Worm (Caenorhabditis elegans): ENCODE measurements around the gene spp-3.
A peak's percentile ranks its signal among the peaks of the same experiment; 100 is the strongest.

The spp-3 gene

DNA sequence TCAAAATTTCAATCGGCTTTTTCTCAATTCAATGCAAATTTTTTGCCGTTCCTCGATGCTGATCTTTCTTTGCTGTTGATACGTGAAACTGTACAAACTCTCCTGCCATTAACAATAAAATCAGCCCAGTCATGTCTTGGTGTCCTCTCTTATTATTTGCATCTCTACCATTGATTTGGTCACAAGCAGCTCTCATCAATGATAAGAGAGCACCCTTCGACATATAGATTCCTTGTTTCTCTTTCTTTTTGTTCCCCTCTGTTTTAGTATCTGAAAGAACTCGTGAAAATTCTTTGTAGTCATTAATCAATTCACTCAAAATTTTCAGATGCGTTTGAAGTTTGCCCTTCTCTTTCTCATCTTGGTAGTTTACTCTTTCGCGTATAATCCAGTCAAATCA, 23.3 kb downstream of the spp-3 start, which contains the start of gene lron-7:
TSS of gene lron-7 (plus strand) at position 323 of the 400 bp plus-strand sequence.
- no peak for TF ChIP-seq B0310.2 (tag; optimal IDR thresholded peaks at IDR 0.05)
- TF ChIP-seq tra-4 (tag; optimal IDR thresholded peaks at IDR 0.05) = no peak
- no peak for TF ChIP-seq flt-1 (GFP tag; IDR thresholded peaks at IDR 0.05)
- no peak for TF ChIP-seq ceh-36 (tag; optimal IDR thresholded peaks at IDR 0.05)

DNA sequence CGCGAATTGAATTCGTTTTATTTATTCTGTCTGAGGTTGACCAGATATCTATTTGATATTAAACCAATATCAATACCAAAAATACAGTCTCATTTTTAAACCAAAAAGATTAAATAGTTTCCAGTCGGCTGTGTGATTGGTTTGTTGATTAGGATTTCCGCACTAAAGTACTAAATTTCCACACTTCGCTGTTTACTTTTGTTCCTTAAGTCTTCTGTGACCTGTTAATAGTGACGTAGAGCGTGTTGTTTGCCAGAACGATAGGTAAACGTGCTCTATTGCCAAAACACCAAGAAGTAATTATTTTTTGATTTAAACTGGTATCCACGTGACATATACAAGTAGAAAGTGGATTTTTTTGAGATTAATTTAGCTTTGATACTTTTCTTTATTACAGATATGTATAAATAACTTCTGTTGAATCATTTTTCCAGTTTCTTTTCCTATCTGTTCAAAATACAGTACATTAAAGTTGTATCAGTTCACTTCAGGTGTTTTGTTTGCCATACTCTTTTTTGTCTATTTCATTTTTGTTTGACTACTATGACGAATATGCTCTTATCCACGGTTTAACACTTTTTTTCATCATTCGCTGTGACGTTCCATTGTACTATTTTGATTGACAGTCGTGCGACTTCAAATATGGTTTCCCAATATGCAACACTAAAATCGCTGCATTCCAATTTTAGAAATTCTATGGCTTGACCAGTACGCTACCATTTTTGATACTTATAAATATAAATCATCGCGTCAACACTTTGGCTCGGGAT, 24.1 kb downstream of the spp-3 start:
- no peak for TF ChIP-seq pes-1 (GFP tag; IDR thresholded peaks at IDR 0.05)
- no peak for TF ChIP-seq ceh-36 (tag; optimal IDR thresholded peaks at IDR 0.05)
- TF ChIP-seq tbx-37 (GFP tag; conservative IDR thresholded peaks at IDR 0.05) = no peak
- TF ChIP-seq tbx-11 (GFP tag; IDR thresholded peaks at IDR 0.05) = no peak
- no peak for TF ChIP-seq sea-1 (GFP tag; conservative IDR thresholded peaks at IDR 0.05)
- TF ChIP-seq tra-4 (tag; optimal IDR thresholded peaks at IDR 0.05) = no peak

DNA sequence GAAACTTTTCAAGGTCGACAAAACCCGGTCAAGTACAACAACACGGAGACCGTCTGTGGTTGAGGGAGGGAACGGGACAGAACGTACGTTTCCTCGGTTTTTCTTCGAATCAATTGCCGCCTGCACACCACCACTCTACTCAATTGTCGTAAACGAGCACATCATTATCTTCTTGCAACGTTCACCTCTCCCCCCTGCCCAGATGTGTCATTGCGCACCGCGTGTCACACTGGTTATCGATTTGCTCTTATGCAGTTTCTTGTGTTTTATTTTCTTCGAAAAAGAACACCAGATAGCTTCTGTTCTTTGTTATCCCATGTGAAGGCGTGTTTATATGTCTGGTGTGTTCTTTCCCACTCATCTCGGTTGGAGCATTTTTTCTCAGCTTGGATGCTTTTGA, 25.6 kb downstream of the spp-3 start:
- TF ChIP-seq ceh-13 (GFP tag; optimal IDR thresholded peaks at IDR 0.05) = no peak
- no peak for TF ChIP-seq aly-1 (tag; optimal IDR thresholded peaks at IDR 0.05)
- no peak for TF ChIP-seq tbx-37 (GFP tag; conservative IDR thresholded peaks at IDR 0.05)
- no peak for TF ChIP-seq B0310.2 (tag; optimal IDR thresholded peaks at IDR 0.05)
- no peak for TF ChIP-seq tbx-11 (GFP tag; IDR thresholded peaks at IDR 0.05)
- no peak for TF ChIP-seq pes-1 (GFP tag; IDR thresholded peaks at IDR 0.05)
- no peak for TF ChIP-seq tra-4 (tag; optimal IDR thresholded peaks at IDR 0.05)
- TF ChIP-seq F13C5.2 (tag; optimal IDR thresholded peaks at IDR 0.05) = no peak
- no peak for TF ChIP-seq ama-1 (optimal IDR thresholded peaks at IDR 0.05)
- TF ChIP-seq sea-1 (GFP tag; conservative IDR thresholded peaks at IDR 0.05) = no peak
- no peak for TF ChIP-seq scrt-1 (GFP tag; IDR thresholded peaks at IDR 0.05)
- TF ChIP-seq ceh-36 (tag; optimal IDR thresholded peaks at IDR 0.05) = no peak
- no peak for TF ChIP-seq flt-1 (GFP tag; IDR thresholded peaks at IDR 0.05)
- TF ChIP-seq hnd-1 (tag; optimal IDR thresholded peaks at IDR 0.05) = no peak
- no peak for TF ChIP-seq hmbx-1 (tag; optimal IDR thresholded peaks at IDR 0.05)
- no peak for TF ChIP-seq ets-7 (tag; optimal IDR thresholded peaks at IDR 0.05)
- no peak for TF ChIP-seq hmg-4 (GFP tag; optimal IDR thresholded peaks at IDR 0.05)

DNA sequence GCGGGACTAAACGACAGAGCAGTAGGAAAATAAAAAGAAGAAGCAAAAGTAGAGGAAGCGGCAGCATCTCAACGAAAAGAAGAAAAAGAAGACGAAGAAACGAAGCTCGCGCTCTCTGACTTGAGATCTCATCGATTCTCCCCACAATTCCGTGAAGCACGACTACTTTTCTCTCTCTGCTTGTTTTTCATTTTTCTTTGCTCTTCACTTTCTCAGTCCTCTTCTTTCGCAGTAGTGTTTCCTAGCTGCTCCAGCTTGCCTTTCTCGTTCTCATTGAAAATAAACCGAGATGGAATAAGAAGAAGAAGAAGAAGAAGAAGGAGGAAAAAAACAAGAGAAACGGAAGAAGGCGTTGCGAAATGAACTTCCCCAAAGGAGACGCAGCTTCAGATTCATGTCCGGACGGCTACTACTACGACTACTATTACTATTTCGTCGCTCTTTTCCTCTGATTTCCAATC, 30.4 kb downstream of the spp-3 start:
- TF ChIP-seq flt-1 (GFP tag; IDR thresholded peaks at IDR 0.05) (no peak), B0310.2 (tag; optimal IDR thresholded peaks at IDR 0.05) (no peak), hmg-4 (GFP tag; optimal IDR thresholded peaks at IDR 0.05) (no peak), aly-1 (tag; optimal IDR thresholded peaks at IDR 0.05) (no peak)

- TF ChIP-seq tbx-37 (GFP tag; conservative IDR thresholded peaks at IDR 0.05) = no peak
- TF ChIP-seq ets-7 (tag; optimal IDR thresholded peaks at IDR 0.05) = no peak
- no peak for TF ChIP-seq hmg-4 (GFP tag; optimal IDR thresholded peaks at IDR 0.05)
- no peak for TF ChIP-seq tra-4 (tag; optimal IDR thresholded peaks at IDR 0.05)
- no peak for TF ChIP-seq aly-1 (tag; optimal IDR thresholded peaks at IDR 0.05)
- TF ChIP-seq pes-1 (GFP tag; IDR thresholded peaks at IDR 0.05) = no peak
- no peak for TF ChIP-seq scrt-1 (GFP tag; IDR thresholded peaks at IDR 0.05)
- TF ChIP-seq ceh-13 (GFP tag; optimal IDR thresholded peaks at IDR 0.05) = no peak
- TF ChIP-seq hnd-1 (tag; optimal IDR thresholded peaks at IDR 0.05) = no peak
- TF ChIP-seq hmbx-1 (tag; optimal IDR thresholded peaks at IDR 0.05) = no peak
- no peak for TF ChIP-seq F13C5.2 (tag; optimal IDR thresholded peaks at IDR 0.05)
- no peak for TF ChIP-seq ama-1 (optimal IDR thresholded peaks at IDR 0.05)
- TF ChIP-seq B0310.2 (tag; optimal IDR thresholded peaks at IDR 0.05) = no peak
- TF ChIP-seq flt-1 (GFP tag; IDR thresholded peaks at IDR 0.05) = no peak
- TF ChIP-seq tbx-11 (GFP tag; IDR thresholded peaks at IDR 0.05) = no peak
- TF ChIP-seq sea-1 (GFP tag; conservative IDR thresholded peaks at IDR 0.05) = no peak
- TF ChIP-seq ceh-36 (tag; optimal IDR thresholded peaks at IDR 0.05) = no peak
Observed at ce11 chrX:7283136-7283535, 32.0 kb downstream of the spp-3 start.

DNA sequence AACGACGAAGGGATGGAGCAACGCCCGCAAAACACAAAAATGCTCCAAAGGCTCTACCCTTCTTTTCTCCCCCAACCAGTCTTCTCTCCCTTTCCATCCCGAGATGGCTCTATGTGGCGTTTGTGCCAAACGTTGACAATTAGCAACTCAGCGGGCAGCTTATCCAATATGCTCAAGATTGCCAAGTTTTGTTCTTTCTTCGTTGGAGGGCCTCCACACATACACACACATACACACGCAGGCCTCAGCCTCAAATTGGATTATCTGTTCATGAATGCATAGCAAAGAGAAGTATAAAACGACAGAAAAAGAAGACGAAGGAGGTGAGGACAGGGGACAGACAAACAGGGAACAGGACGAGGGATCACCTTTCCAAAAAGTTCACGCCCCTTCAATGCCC, 33.8 kb downstream of the spp-3 start:
- TF ChIP-seq hmg-4 (GFP tag; optimal IDR thresholded peaks at IDR 0.05) = peak; percentile 17
- TF ChIP-seq tra-4 (tag; optimal IDR thresholded peaks at IDR 0.05) = no peak

- no peak for TF ChIP-seq sea-1 (GFP tag; conservative IDR thresholded peaks at IDR 0.05)
- no peak for TF ChIP-seq aly-1 (tag; optimal IDR thresholded peaks at IDR 0.05)
- TF ChIP-seq scrt-1 (GFP tag; IDR thresholded peaks at IDR 0.05) = no peak
- no peak for TF ChIP-seq ets-7 (tag; optimal IDR thresholded peaks at IDR 0.05)
- TF ChIP-seq F13C5.2 (tag; optimal IDR thresholded peaks at IDR 0.05) = no peak
- TF ChIP-seq flt-1 (GFP tag; IDR thresholded peaks at IDR 0.05) = no peak
- TF ChIP-seq pes-1 (GFP tag; IDR thresholded peaks at IDR 0.05) = no peak
- no peak for TF ChIP-seq ama-1 (optimal IDR thresholded peaks at IDR 0.05)
- TF ChIP-seq tra-4 (tag; optimal IDR thresholded peaks at IDR 0.05) = no peak
- TF ChIP-seq ceh-13 (GFP tag; optimal IDR thresholded peaks at IDR 0.05) = no peak
- no peak for TF ChIP-seq ceh-36 (tag; optimal IDR thresholded peaks at IDR 0.05)
- no peak for TF ChIP-seq tbx-37 (GFP tag; conservative IDR thresholded peaks at IDR 0.05)
- TF ChIP-seq tbx-11 (GFP tag; IDR thresholded peaks at IDR 0.05) = no peak
- no peak for TF ChIP-seq hmbx-1 (tag; optimal IDR thresholded peaks at IDR 0.05)
Observed at ce11 chrX:7279671-7280389, 35.3 kb downstream of the spp-3 start, which contains the start of gene unc-10. unc-10 (minus strand) TSS chrX:7280322.

DNA sequence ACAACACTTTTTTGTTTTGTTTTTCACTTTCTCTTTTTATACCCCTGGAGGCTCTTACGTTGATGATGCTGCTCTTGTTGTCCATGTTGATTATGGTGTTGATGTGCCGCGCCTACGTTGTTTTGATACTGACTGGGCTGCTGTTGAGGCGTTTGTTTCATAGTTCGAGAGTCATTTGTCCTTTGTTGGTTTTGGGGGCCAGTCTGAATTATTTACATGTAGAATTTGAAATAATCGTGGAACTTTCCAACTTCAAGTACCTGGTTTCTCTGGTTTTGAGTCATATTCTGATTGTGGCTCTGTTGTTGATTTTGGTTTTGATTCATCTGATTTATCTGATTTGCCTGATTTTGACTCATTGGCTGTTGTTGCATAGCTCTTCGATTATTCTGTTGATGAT, 37.1 kb downstream of the spp-3 start:
- TF ChIP-seq pes-1 (GFP tag; IDR thresholded peaks at IDR 0.05) = no peak
- TF ChIP-seq ets-7 (tag; optimal IDR thresholded peaks at IDR 0.05) = no peak
- TF ChIP-seq scrt-1 (GFP tag; IDR thresholded peaks at IDR 0.05) = no peak

Data from whole organism, early embryonic.